Fruit fly (Drosophila melanogaster) whole organism, embryonic: Measurements from ENCODE around the gene Sik2.

Experiments used
- Bteb2 ChIP-seq: fragments of 200-800 bp; sonication (Bioruptor generic); optimal IDR thresholded peaks from 2 replicates; lab custom pipeline; 2016; ENCODE audit warnings: missing biosample characterization, missing genetic modification characterization
- CG10274 ChIP-seq: fragments of 200-800 bp; sonication (Bioruptor generic); optimal IDR thresholded peaks from 3 replicates; lab custom pipeline; 2017; ENCODE audit warnings: missing biosample characterization, mild to moderate bottlenecking, missing genetic modification characterization
- CG10565 ChIP-seq: fragments of 200-800 bp; sonication (Bioruptor generic); optimal IDR thresholded peaks from 3 replicates; lab custom pipeline; 2016; ENCODE audit warnings: missing biosample characterization, mild to moderate bottlenecking, missing genetic modification characterization
- CG11560 ChIP-seq: fragments of 200-800 bp; sonication (Bioruptor generic); IDR thresholded peaks from 3 replicates; pipeline ENCODE4 v1.3.6; 2022; ENCODE audit warnings: missing biosample characterization, missing genetic modification characterization
- CG12155 ChIP-seq: fragments of 200-800 bp; sonication (Bioruptor generic); optimal IDR thresholded peaks from 3 replicates; lab custom pipeline; 2016; ENCODE audit warnings: missing biosample characterization, missing genetic modification characterization
- CG12769 ChIP-seq: fragments of 200-800 bp; sonication (Bioruptor generic); optimal IDR thresholded peaks from 2 replicates; lab custom pipeline; 2019; ENCODE audit warnings: missing biosample characterization, mild to moderate bottlenecking, missing genetic modification characterization, moderate library complexity
- CG14710 ChIP-seq: fragments of 200-800 bp; sonication (Bioruptor generic); optimal IDR thresholded peaks from 3 replicates; lab custom pipeline; 2019; ENCODE audit warnings: missing biosample characterization, mild to moderate bottlenecking, missing genetic modification characterization, moderate library complexity
- CG14965 ChIP-seq: fragments of 200-800 bp; sonication (Bioruptor generic); optimal IDR thresholded peaks from 2 replicates; lab custom pipeline; 2016; ENCODE audit warnings: missing biosample characterization, missing genetic modification characterization, borderline replicate concordance
- CG15696 ChIP-seq: fragments of 200-800 bp; sonication (Bioruptor generic); optimal IDR thresholded peaks from 2 replicates; lab custom pipeline; 2019; ENCODE audit warnings: missing biosample characterization, mild to moderate bottlenecking, missing genetic modification characterization, moderate library complexity
- CG17361 ChIP-seq: fragments of 200-800 bp; sonication (Bioruptor generic); IDR thresholded peaks from 3 replicates; pipeline ENCODE4 v1.3.6; 2022; ENCODE audit warnings: missing biosample characterization, missing genetic modification characterization
- CG2875 ChIP-seq: fragments of 200-800 bp; sonication (Bioruptor generic); optimal IDR thresholded peaks from 2 replicates; lab custom pipeline; 2017; ENCODE audit warnings: missing biosample characterization, mild to moderate bottlenecking, missing genetic modification characterization, missing genetic modification reagents
- CG31224 ChIP-seq: fragments of 200-800 bp; sonication (Bioruptor generic); IDR thresholded peaks from 2 replicates; pipeline ENCODE4 v1.3.6; 2022; ENCODE audit warnings: missing biosample characterization, missing genetic modification characterization
- CG3281 ChIP-seq: fragments of 200-800 bp; sonication (Bioruptor generic); optimal IDR thresholded peaks from 3 replicates; lab custom pipeline; 2017; ENCODE audit warnings: missing biosample characterization, mild to moderate bottlenecking, missing genetic modification characterization
- CG4424 ChIP-seq: fragments of 200-800 bp; sonication (Bioruptor generic); optimal IDR thresholded peaks from 3 replicates; lab custom pipeline; 2016; ENCODE audit warnings: missing biosample characterization, missing genetic modification characterization
- CG6791 ChIP-seq: fragments of 200-800 bp; sonication (Bioruptor generic); IDR thresholded peaks from 3 replicates; pipeline ENCODE4 v1.3.6; 2022; ENCODE audit warnings: missing biosample characterization, missing genetic modification characterization; ENCODE audit not compliant: partially characterized antibody
- CG9609 ChIP-seq: fragments of 200-800 bp; sonication (Bioruptor generic); optimal IDR thresholded peaks from 3 replicates; lab custom pipeline; 2016; ENCODE audit warnings: missing biosample characterization, missing genetic modification characterization
- CG9817 ChIP-seq: fragments of 200-800 bp; sonication (Bioruptor generic); optimal IDR thresholded peaks from 2 replicates; lab custom pipeline; 2018; ENCODE audit warnings: missing biosample characterization, mild to moderate bottlenecking, missing genetic modification characterization, moderate library complexity
- CkIIα-i1 ChIP-seq: fragments of 200-800 bp; sonication (Bioruptor generic); IDR thresholded peaks from 2 replicates; pipeline ENCODE4 v1.3.6; 2022; ENCODE audit warnings: missing biosample characterization, missing genetic modification characterization
- D19A ChIP-seq: fragments of 200-800 bp; optimal IDR thresholded peaks from 3 replicates; lab custom pipeline; 2019; ENCODE audit warnings: missing biosample characterization, mild to moderate bottlenecking, missing genetic modification characterization, moderate library complexity
- Dfd ChIP-seq, 2 experiments: fragments of >200 bp; optimal IDR thresholded peaks; 2 replicates each; lab custom pipeline; 2017; ENCODE audit warnings: missing biosample characterization in 2 of 2, missing genetic modification characterization in 2 of 2
- Doc3 ChIP-seq: fragments of 200-800 bp; sonication (Bioruptor generic); IDR thresholded peaks from 3 replicates; pipeline ENCODE4 v1.3.6; 2022; ENCODE audit warnings: missing biosample characterization, missing genetic modification characterization; ENCODE audit not compliant: partially characterized antibody
- ERR ChIP-seq: fragments of 200-800 bp; sonication (Bioruptor generic); optimal IDR thresholded peaks from 2 replicates; lab custom pipeline; 2016; ENCODE audit warnings: missing biosample characterization, missing genetic modification characterization
- HLH54F ChIP-seq: fragments of 200-800 bp; sonication (Bioruptor generic); optimal IDR thresholded peaks from 3 replicates; lab custom pipeline; 2016; ENCODE audit warnings: missing biosample characterization, missing genetic modification characterization
- Lpt ChIP-seq: fragments of >200 bp; optimal IDR thresholded peaks from 2 replicates; lab custom pipeline; 2018; ENCODE audit warnings: missing biosample characterization, missing genetic modification characterization
- Ravus ChIP-seq: fragments of 200-800 bp; sonication (Bioruptor generic); IDR thresholded peaks from 2 replicates; pipeline ENCODE4 v1.3.6; 2022; ENCODE audit warnings: missing biosample characterization, missing genetic modification characterization
- Stat92E ChIP-seq, 3 experiments: fragments of >200 bp in 2 of 3; fragments of 200-800 bp in 1 of 3; sonication (Bioruptor generic) in 1 of 3; optimal IDR thresholded peaks; 2 replicates each; lab custom pipeline; 2017 to 2019; ENCODE audit warnings: missing biosample characterization in 3 of 3, missing genetic modification characterization in 3 of 3, mild to moderate bottlenecking in 1 of 3, moderate library complexity in 1 of 3
- Usf ChIP-seq: fragments of 200-800 bp; sonication (Bioruptor generic); optimal IDR thresholded peaks from 2 replicates; lab custom pipeline; 2017; ENCODE audit warnings: missing genotype, missing biosample characterization, missing genetic modification characterization
- YL-1 ChIP-seq: fragments of 200-800 bp; sonication (Bioruptor generic); optimal IDR thresholded peaks from 3 replicates; lab custom pipeline; 2017; ENCODE audit warnings: missing biosample characterization, mild to moderate bottlenecking, missing genetic modification characterization
- aop ChIP-seq: fragments of 200-800 bp; sonication (Bioruptor generic); IDR thresholded peaks from 2 replicates; pipeline ENCODE4 v1.3.6; 2022; ENCODE audit warnings: missing biosample characterization, missing genetic modification characterization
- bcd ChIP-seq: fragments of 200-800 bp; sonication (Bioruptor generic); optimal IDR thresholded peaks from 2 replicates; lab custom pipeline; 2017; ENCODE audit warnings: missing biosample characterization, mild to moderate bottlenecking, missing genetic modification characterization
- br ChIP-seq: fragments of >200 bp; optimal IDR thresholded peaks from 2 replicates; lab custom pipeline; 2017
- cg ChIP-seq: fragments of 200-800 bp; sonication (Bioruptor generic); optimal IDR thresholded peaks from 3 replicates; lab custom pipeline; 2019; ENCODE audit warnings: missing biosample characterization, mild to moderate bottlenecking, missing genetic modification characterization, moderate library complexity
- ci ChIP-seq: fragments of 200-800 bp; sonication (Bioruptor generic); IDR thresholded peaks from 3 replicates; pipeline ENCODE4 v1.3.6; 2022; ENCODE audit warnings: missing biosample characterization, missing genetic modification characterization
- da ChIP-seq: fragments of 200-800 bp; sonication (Bioruptor generic); optimal IDR thresholded peaks from 2 replicates; lab custom pipeline; 2016; ENCODE audit warnings: missing biosample characterization, missing genetic modification characterization
- esg ChIP-seq: fragments of 200-800 bp; sonication (Bioruptor generic); conservative IDR thresholded peaks from 2 replicates; pipeline ENCODE4 v1.3.6; 2022; ENCODE audit warnings: missing biosample characterization, missing genetic modification characterization
- gro ChIP-seq: fragments of 200-800 bp; sonication (Bioruptor generic); optimal IDR thresholded peaks from 2 replicates; lab custom pipeline; 2016; ENCODE audit warnings: missing biosample characterization, missing genetic modification characterization
- hth ChIP-seq: fragments of >200 bp; optimal IDR thresholded peaks from 2 replicates; lab custom pipeline; 2017; ENCODE audit warnings: inconsistent platforms
- ken ChIP-seq: fragments of 200-800 bp; sonication (Bioruptor generic); IDR thresholded peaks from 3 replicates; pipeline ENCODE4 v1.3.6; 2022; ENCODE audit warnings: missing biosample characterization, missing genetic modification characterization
- luna ChIP-seq: fragments of 200-800 bp; sonication (Bioruptor generic); optimal IDR thresholded peaks from 2 replicates; lab custom pipeline; 2016; ENCODE audit warnings: missing biosample characterization, missing genetic modification characterization
- oc ChIP-seq: fragments of 200-800 bp; sonication (Bioruptor generic); optimal IDR thresholded peaks from 2 replicates; lab custom pipeline; 2018; ENCODE audit warnings: missing biosample characterization, mild to moderate bottlenecking, missing genetic modification characterization, moderate library complexity
- pfk ChIP-seq: fragments of 200-800 bp; sonication (Bioruptor generic); optimal IDR thresholded peaks from 2 replicates; lab custom pipeline; 2018; ENCODE audit warnings: missing biosample characterization, mild to moderate bottlenecking, missing genetic modification characterization, moderate library complexity
- salm ChIP-seq: fragments of 200-800 bp; sonication (Bioruptor generic); optimal IDR thresholded peaks from 2 replicates; lab custom pipeline; 2018; ENCODE audit warnings: missing biosample characterization, mild to moderate bottlenecking, missing genetic modification characterization
- schlank ChIP-seq: fragments of 200-800 bp; sonication (Bioruptor generic); optimal IDR thresholded peaks from 2 replicates; lab custom pipeline; 2018; ENCODE audit warnings: missing biosample characterization, mild to moderate bottlenecking, missing genetic modification characterization
- ttk ChIP-seq: fragments of 200-800 bp; sonication (Bioruptor generic); IDR thresholded peaks from 2 replicates; pipeline ENCODE4 v2.1.2; 2022; ENCODE audit warnings: missing biosample characterization, missing genetic modification characterization
- tup ChIP-seq: fragments of 200-800 bp; sonication (Bioruptor generic); optimal IDR thresholded peaks from 2 replicates; lab custom pipeline; 2016; ENCODE audit warnings: missing biosample characterization, mild to moderate bottlenecking, missing genetic modification characterization, moderate library complexity
- twi ChIP-seq: fragments of 200-800 bp; optimal IDR thresholded peaks from 2 replicates; lab custom pipeline; 2019; ENCODE audit warnings: missing biosample characterization, mild to moderate bottlenecking, missing genetic modification characterization, moderate library complexity
- unpg ChIP-seq: fragments of 200-800 bp; sonication (Bioruptor generic); optimal IDR thresholded peaks from 3 replicates; lab custom pipeline; 2018; ENCODE audit warnings: missing biosample characterization, mild to moderate bottlenecking, missing genetic modification characterization, moderate library complexity
- usp ChIP-seq: fragments of >200 bp; optimal IDR thresholded peaks from 2 replicates; lab custom pipeline; 2017; ENCODE audit warnings: missing biosample characterization, missing genetic modification characterization
- zf30C ChIP-seq: fragments of 200-800 bp; sonication (Bioruptor generic); optimal IDR thresholded peaks from 3 replicates; lab custom pipeline; 2018; ENCODE audit warnings: missing biosample characterization, mild to moderate bottlenecking, missing genetic modification characterization
- zfh1 ChIP-seq: fragments of 200-800 bp; sonication (Bioruptor generic); IDR thresholded peaks from 3 replicates; pipeline ENCODE4 v1.3.6; 2022; ENCODE audit warnings: missing biosample characterization, missing genetic modification characterization

Sik2 gene

dm6 chrX:2011288-2012120 lies 50.2 kb downstream of the Sik2 start (continued):
- TF ChIP-seq Stat92E (GFP tag; optimal IDR thresholded peaks at IDR 0.05; lab: Kevin White, UChicago) (no peak), tup (GFP tag; lab: Kevin White, UChicago) (no peak), zf30C (GFP tag; lab: Kevin White, UChicago) (peak; percentile 31), CkIIα-i1 (GFP tag; lab: Robert Waterston, UW) (no peak), twi (no peak), Bteb2 (no peak), salm (tag; lab: Kevin White, UChicago) (no peak), Dfd (GFP tag; optimal IDR thresholded peaks at IDR 0.05; lab: Kevin White, UChicago) (no peak), CG11560 (tag; lab: Robert Waterston, UW) (no peak), zfh1 (peak; percentile 71), oc (tag; lab: Kevin White, UChicago) (no peak), aop (no peak), Lpt (no peak), ci (GFP tag; lab: Robert Waterston, UW) (peak; percentile 88), CG12769 (tag; lab: Kevin White, UChicago) (no peak), Doc3 (GFP tag; lab: Robert Waterston, UW) (no peak), CG12155 (no peak), unpg (GFP tag; lab: Kevin White, UChicago) (peak; percentile 48), CG17361 (GFP tag; lab: Robert Waterston, UW) (peak; percentile 77), YL-1 (no peak), CG4424 (peak; percentile 45), cg (GFP tag; lab: Kevin White, UChicago) (no peak), usp (GFP tag; lab: Kevin White, UChicago) (no peak), gro (no peak), CG6791 (GFP tag; lab: Robert Waterston, UW) (no peak), HLH54F (no peak), CG15696 (tag; lab: Kevin White, UChicago) (no peak), da (GFP tag; lab: Kevin White, UChicago) (no peak), ttk (GFP tag; lab: Robert Waterston, UW) (peak; percentile 56), CG2875 (GFP tag; lab: Kevin White, UChicago) (peak; percentile 27), ken (peak; percentile 62; the same call in 2 of the 3 replicates), CG3281 (GFP tag; lab: Kevin White, UChicago) (peak; percentile 58), esg (peak; percentile 69), CG31224 (GFP tag; lab: Robert Waterston, UW) (peak; percentile 47; the same call in 1 of the 2 replicates), CG10274 (GFP tag; lab: Kevin White, UChicago) (peak; percentile 16), CG10565 (GFP tag; lab: Kevin White, UChicago) (no peak), schlank (tag; lab: Kevin White, UChicago) (no peak), bcd (peak; percentile 61), hth (no peak), CG9817 (tag; lab: Kevin White, UChicago) (no peak), D19A (tag; lab: Kevin White, UChicago) (peak; percentile 88), br (lab: Kevin White, UChicago) (no peak), ERR (GFP tag; lab: Kevin White, UChicago) (no peak), Ravus (GFP tag; lab: Robert Waterston, UW) (no peak; the same call in 1 of the 2 replicates), CG14710 (no peak), luna (no peak), Usf (GFP tag; lab: Kevin White, UChicago) (no peak), CG14965 (no peak), CG9609 (no peak), pfk (no peak)
